Fruit fly (Drosophila melanogaster) whole organism, wandering third instar larva: ENCODE results near the gene CG11693.

Experiments used
- Abd-B ChIP-seq: fragments of >200 bp; optimal IDR thresholded peaks from 2 replicates; lab custom pipeline; 2017; ENCODE audit warnings: missing biosample characterization, missing genetic modification characterization
- CG32264 ChIP-seq: fragments of 200-800 bp; sonication (Bioruptor generic); optimal IDR thresholded peaks from 2 replicates; lab custom pipeline; 2016; ENCODE audit warnings: missing biosample characterization, missing genetic modification characterization
- CG9705 ChIP-seq: fragments of 200-800 bp; sonication (Bioruptor generic); optimal IDR thresholded peaks from 2 replicates; lab custom pipeline; 2018; ENCODE audit warnings: missing biosample characterization, mild to moderate bottlenecking, missing genetic modification characterization
- CrebA ChIP-seq: fragments of 200-800 bp; sonication (Bioruptor generic); optimal IDR thresholded peaks from 2 replicates; lab custom pipeline; 2016; ENCODE audit warnings: missing biosample characterization, mild to moderate bottlenecking, missing genetic modification characterization, borderline replicate concordance
- Dfd ChIP-seq: fragments of >200 bp; optimal IDR thresholded peaks from 2 replicates; lab custom pipeline; 2017; ENCODE audit warnings: missing biosample characterization, missing genetic modification characterization
- Dif ChIP-seq: fragments of 200-275, 200-300 bp; sonication (Bioruptor generic); optimal IDR thresholded peaks from 2 replicates; lab custom pipeline; 2018; ENCODE audit warnings: missing biosample characterization, missing genetic modification characterization; ENCODE audit not compliant: partially characterized antibody
- GATAd ChIP-seq: sonication (Bioruptor generic); optimal IDR thresholded peaks from 2 replicates; lab custom pipeline; 2016; ENCODE audit warnings: missing biosample characterization, missing genetic modification characterization
- HLH106 ChIP-seq: fragments of 200-800 bp; optimal IDR thresholded peaks from 3 replicates; lab custom pipeline; 2019; ENCODE audit warnings: missing biosample characterization, mild to moderate bottlenecking, missing genetic modification characterization, moderate library complexity
- Hnf4 ChIP-seq: fragments of 200-800 bp; sonication (Bioruptor generic); optimal IDR thresholded peaks from 2 replicates; lab custom pipeline; 2016; ENCODE audit warnings: missing biosample characterization, mild to moderate bottlenecking, missing genetic modification characterization
- Hr78 ChIP-seq: fragments of >200 bp; optimal IDR thresholded peaks from 2 replicates; lab custom pipeline; 2017; ENCODE audit warnings: missing biosample characterization, missing genetic modification characterization
- Hr83 ChIP-seq: fragments of 200-300 bp; sonication (Bioruptor generic); optimal IDR thresholded peaks from 2 replicates; lab custom pipeline; 2016; ENCODE audit warnings: missing biosample characterization, mild to moderate bottlenecking, missing genetic modification characterization, moderate library complexity; ENCODE audit not compliant: poor library complexity, severe bottlenecking
- Jra ChIP-seq: sonication (Bioruptor generic); optimal IDR thresholded peaks from 2 replicates; lab custom pipeline; 2016; ENCODE audit warnings: missing biosample characterization, missing genetic modification characterization
- Mio ChIP-seq: sonication (Bioruptor generic); optimal IDR thresholded peaks from 2 replicates; lab custom pipeline; 2016; ENCODE audit warnings: missing biosample characterization, missing genetic modification characterization
- Myc ChIP-seq: fragments of >200 bp; optimal IDR thresholded peaks from 2 replicates; lab custom pipeline; 2017
- N ChIP-seq: fragments of >200 bp; optimal IDR thresholded peaks from 2 replicates; lab custom pipeline; 2018; ENCODE audit warnings: missing biosample characterization, missing external identifiers, missing genetic modification characterization
- OdsH ChIP-seq: fragments of 200-800 bp; sonication (Bioruptor generic); optimal IDR thresholded peaks from 2 replicates; lab custom pipeline; 2016; ENCODE audit warnings: missing biosample characterization, mild to moderate bottlenecking, missing genetic modification characterization
- Rel ChIP-seq, 2 experiments: fragments of 200-800 bp; sonication (Bioruptor generic) in 1 of 2; optimal IDR thresholded peaks; 2 replicates in 1 of 2; 3 replicates in 1 of 2; lab custom pipeline; 2016 to 2019; ENCODE audit warnings: mild to moderate bottlenecking in 2 of 2, missing biosample characterization in 2 of 2, missing genetic modification characterization in 2 of 2, moderate library complexity in 1 of 2
- Sp1 ChIP-seq: fragments of 200-800 bp; sonication (Bioruptor generic); optimal IDR thresholded peaks from 3 replicates; lab custom pipeline; 2019; ENCODE audit warnings: missing biosample characterization, mild to moderate bottlenecking, missing genetic modification characterization, moderate library complexity
- Vsx2 ChIP-seq: fragments of 200-300, 225-300 bp; sonication (Bioruptor generic); optimal IDR thresholded peaks from 2 replicates; lab custom pipeline; 2018; ENCODE audit warnings: missing biosample characterization, missing genetic modification characterization; ENCODE audit not compliant: partially characterized antibody
- br ChIP-seq: fragments of 200-800 bp; sonication (Bioruptor generic); optimal IDR thresholded peaks from 2 replicates; lab custom pipeline; 2016; ENCODE audit warnings: missing biosample characterization, missing genetic modification characterization
- brk ChIP-seq: fragments of 200-800 bp; sonication (Bioruptor generic); optimal IDR thresholded peaks from 2 replicates; lab custom pipeline; 2016; ENCODE audit warnings: missing biosample characterization, mild to moderate bottlenecking, missing genetic modification characterization
- dl ChIP-seq, 2 experiments: fragments of 175-275, 200-275 bp in 1 of 2; fragments of 200-275 bp in 1 of 2; sonication (Bioruptor generic); optimal IDR thresholded peaks; lab custom pipeline; 2018; ENCODE audit warnings: mild to moderate bottlenecking in 2 of 2, missing biosample characterization in 2 of 2, missing genetic modification characterization in 2 of 2, moderate library complexity in 2 of 2; ENCODE audit not compliant: partially characterized antibody in 2 of 2, insufficient read depth in 1 of 2
- dmrt93B ChIP-seq: fragments of 200-800 bp; sonication (Bioruptor generic); optimal IDR thresholded peaks from 2 replicates; lab custom pipeline; 2018; ENCODE audit warnings: missing biosample characterization, mild to moderate bottlenecking, missing genetic modification characterization
- dsf ChIP-seq: sonication (Bioruptor generic); optimal IDR thresholded peaks from 2 replicates; lab custom pipeline; 2016; ENCODE audit warnings: missing biosample characterization, missing genetic modification characterization, borderline replicate concordance
- ey ChIP-seq: fragments of 200-800 bp; sonication (Bioruptor generic); optimal IDR thresholded peaks from 2 replicates; lab custom pipeline; 2016; ENCODE audit warnings: missing biosample characterization, missing genetic modification characterization
- foxo ChIP-seq, 2 experiments: fragments of 200-800 bp; sonication (Bioruptor generic); optimal IDR thresholded peaks; 2 replicates in 1 of 2; 3 replicates in 1 of 2; lab custom pipeline; 2016 to 2017; ENCODE audit warnings: missing biosample characterization in 2 of 2, missing genetic modification characterization in 2 of 2
- fru ChIP-seq: fragments of 200-800 bp; sonication (Bioruptor generic); optimal IDR thresholded peaks from 3 replicates; lab custom pipeline; 2016; ENCODE audit warnings: missing biosample characterization, mild to moderate bottlenecking, missing genetic modification characterization
- h ChIP-seq: fragments of 200-800 bp; sonication (Bioruptor generic); optimal IDR thresholded peaks from 3 replicates; lab custom pipeline; 2016; ENCODE audit warnings: missing biosample characterization, mild to moderate bottlenecking, missing genetic modification characterization
- jim ChIP-seq: fragments of 175-275, 200-325 bp; sonication (Bioruptor generic); optimal IDR thresholded peaks from 2 replicates; lab custom pipeline; 2016; ENCODE audit warnings: missing biosample characterization, mild to moderate bottlenecking, missing genetic modification characterization
- lola ChIP-seq: fragments of >200 bp; optimal IDR thresholded peaks from 2 replicates; lab custom pipeline; 2017; ENCODE audit warnings: missing biosample characterization, missing genetic modification characterization
- pan ChIP-seq: fragments of >200 bp; optimal IDR thresholded peaks from 2 replicates; lab custom pipeline; 2017
- psq ChIP-seq: fragments of 200-800 bp; sonication (Bioruptor generic); optimal IDR thresholded peaks from 3 replicates; lab custom pipeline; 2017; ENCODE audit warnings: missing biosample characterization, mild to moderate bottlenecking, missing genetic modification characterization, moderate library complexity
- rgr ChIP-seq: fragments of 200-800 bp; sonication (Bioruptor generic); optimal IDR thresholded peaks from 3 replicates; lab custom pipeline; 2016; ENCODE audit warnings: missing biosample characterization, mild to moderate bottlenecking, missing genetic modification characterization
- sage ChIP-seq: fragments of 200-800 bp; sonication (Bioruptor generic); optimal IDR thresholded peaks from 2 replicates; lab custom pipeline; 2016; ENCODE audit warnings: missing biosample characterization, mild to moderate bottlenecking, missing genetic modification characterization
- sv ChIP-seq: fragments of 200-800 bp; sonication (Bioruptor generic); optimal IDR thresholded peaks from 3 replicates; lab custom pipeline; 2016; ENCODE audit warnings: missing biosample characterization, missing genetic modification characterization
- tai ChIP-seq: sonication (Bioruptor generic); optimal IDR thresholded peaks from 2 replicates; lab custom pipeline; 2016; ENCODE audit warnings: missing biosample characterization, missing genetic modification characterization
- usp ChIP-seq: fragments of >200 bp; optimal IDR thresholded peaks from 2 replicates; lab custom pipeline; 2017; ENCODE audit warnings: missing biosample characterization, missing genetic modification characterization
- woc ChIP-seq: sonication (Bioruptor generic); optimal IDR thresholded peaks from 2 replicates; lab custom pipeline; 2016; ENCODE audit warnings: missing biosample characterization, mild to moderate bottlenecking, missing genetic modification characterization

CG11693 gene

dm6 chr3R:8279970-8280369, 30.6 kb downstream of the CG11693 start:
- TF ChIP-seq jim (GFP tag; lab: Kevin White, UChicago), result no peak
- peak; percentile 43 for TF ChIP-seq HLH106
- TF ChIP-seq Sp1, result peak; percentile 19
- peak; percentile 20 for TF ChIP-seq Dif (GFP tag; lab: Kevin White, UChicago)
- TF ChIP-seq Rel (GFP tag; optimal IDR thresholded peaks at IDR 0.05; lab: Kevin White, UChicago), result no peak
- TF ChIP-seq Rel (tag; optimal IDR thresholded peaks at IDR 0.05; lab: Kevin White, UChicago), result peak; percentile 38
- TF ChIP-seq Hr83 (GFP tag; lab: Kevin White, UChicago), result no peak
- no peak for TF ChIP-seq lola (GFP tag; lab: Kevin White, UChicago)
- peak in 1 of 2 experiments; percentile 22 for TF ChIP-seq foxo (GFP tag; optimal IDR thresholded peaks at IDR 0.05; lab: Kevin White, UChicago)
- no peak for TF ChIP-seq dsf (GFP tag; lab: Kevin White, UChicago)

DNA sequence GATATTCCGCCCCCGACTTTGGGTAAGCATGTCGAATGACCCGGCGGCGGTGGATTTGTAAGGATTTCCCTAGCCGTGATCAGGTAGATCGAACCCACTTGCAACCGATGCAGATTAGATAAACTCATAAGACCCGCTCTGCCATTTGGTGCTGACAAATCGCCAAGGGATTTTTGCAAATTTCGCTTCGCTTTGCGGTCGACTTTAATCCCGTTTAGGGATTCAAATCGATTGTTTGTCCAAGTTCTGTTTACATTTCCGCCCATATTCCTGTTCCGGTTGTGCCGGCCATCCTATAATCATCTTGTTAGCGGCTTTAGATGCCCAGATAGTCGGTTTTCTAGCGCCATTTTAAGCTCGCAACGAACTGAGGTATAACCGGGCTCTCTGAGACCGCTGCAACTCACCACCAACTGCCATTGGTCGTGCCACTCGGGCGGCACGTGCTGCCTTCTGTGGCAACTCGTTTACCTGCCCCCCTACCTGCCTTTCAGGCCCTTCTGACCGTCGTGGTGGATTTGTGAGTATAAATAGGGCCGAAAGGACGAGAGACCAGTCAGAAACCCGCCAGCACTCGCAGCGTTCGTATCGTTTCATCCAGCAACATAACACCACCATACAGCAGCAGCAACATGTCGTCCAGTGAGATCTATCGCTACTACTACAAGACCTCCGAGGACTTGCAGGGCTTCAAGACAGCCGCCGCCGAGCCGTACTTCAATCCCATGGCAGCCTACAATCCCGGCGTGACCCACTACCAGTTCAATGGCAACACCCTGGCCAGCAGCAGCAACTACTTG, 32.9 kb downstream of the CG11693 start, which contains the start of gene ato:
Gene ato, plus strand, starts transcription at position 559 of the 800 bp plus-strand sequence.
- TF ChIP-seq Vsx2 (GFP tag; lab: Kevin White, UChicago), result peak; percentile 60
- no peak for TF ChIP-seq pan

- TF ChIP-seq ey (no peak), Myc (lab: Kevin White, UChicago) (no peak), psq (no peak), tai (GFP tag; lab: Kevin White, UChicago) (no peak), brk (GFP tag; lab: Kevin White, UChicago) (no peak), OdsH (GFP tag; lab: Kevin White, UChicago) (no peak), CrebA (GFP tag; lab: Kevin White, UChicago) (no peak), Sp1 (no peak), CG32264 (GFP tag; lab: Kevin White, UChicago) (no peak), Hr78 (GFP tag; lab: Kevin White, UChicago) (no peak), h (GFP tag; lab: Kevin White, UChicago) (no peak), dsf (GFP tag; lab: Kevin White, UChicago) (no peak), Mio (GFP tag; lab: Kevin White, UChicago) (no peak)
These were observed 35.5 kb downstream of the CG11693 start for dm6 chr3R:8275031-8275430.

dm6 chr3R:8272573-8273165, 37.9 kb downstream of the CG11693 start:
- TF ChIP-seq Hnf4, result no peak
- TF ChIP-seq HLH106, result peak; percentile 62
- no peak for TF ChIP-seq dl (GFP tag; optimal IDR thresholded peaks at IDR 0.05; lab: Kevin White, UChicago; ENCODE audit: insufficient read depth in 1 of 2, partially characterized antibody in 2 of 2)
- no peak for TF ChIP-seq Myc (lab: Kevin White, UChicago)
- no peak for TF ChIP-seq Vsx2 (GFP tag; lab: Kevin White, UChicago)
- no peak for TF ChIP-seq Hr83 (GFP tag; lab: Kevin White, UChicago)
- TF ChIP-seq OdsH (GFP tag; lab: Kevin White, UChicago), result peak; percentile 60
- TF ChIP-seq br (GFP tag; lab: Kevin White, UChicago), result peak; percentile 71
- TF ChIP-seq fru, result peak; percentile 70
- TF ChIP-seq psq, result peak; percentile 56
- TF ChIP-seq usp (GFP tag; lab: Kevin White, UChicago), result no peak
- no peak for TF ChIP-seq dsf (GFP tag; lab: Kevin White, UChicago)
- no peak for TF ChIP-seq lola (GFP tag; lab: Kevin White, UChicago)
- TF ChIP-seq Abd-B (GFP tag; lab: Kevin White, UChicago), result no peak
- no peak for TF ChIP-seq sage (GFP tag; lab: Kevin White, UChicago)
- no peak for TF ChIP-seq Jra
- TF ChIP-seq GATAd (GFP tag; lab: Kevin White, UChicago), result no peak
- TF ChIP-seq ey, result peak; percentile 65
- TF ChIP-seq CG9705, result no peak
- TF ChIP-seq foxo (GFP tag; optimal IDR thresholded peaks at IDR 0.05; lab: Kevin White, UChicago), result peak in 1 of 2 experiments; percentile 69
- TF ChIP-seq rgr (GFP tag; lab: Kevin White, UChicago), result peak; percentile 63
- no peak for TF ChIP-seq N (GFP tag; lab: Kevin White, UChicago)
- TF ChIP-seq h (GFP tag; lab: Kevin White, UChicago), result peak; percentile 79
- peak; percentile 10 for TF ChIP-seq Sp1
- TF ChIP-seq Dfd (GFP tag; lab: Kevin White, UChicago), result no peak
- no peak for TF ChIP-seq CG32264 (GFP tag; lab: Kevin White, UChicago)
- TF ChIP-seq pan, result no peak
- TF ChIP-seq tai (GFP tag; lab: Kevin White, UChicago), result no peak
- TF ChIP-seq Rel (GFP tag; optimal IDR thresholded peaks at IDR 0.05; lab: Kevin White, UChicago), result no peak
- peak; percentile 23 for TF ChIP-seq Rel (tag; optimal IDR thresholded peaks at IDR 0.05; lab: Kevin White, UChicago)
- no peak for TF ChIP-seq brk (GFP tag; lab: Kevin White, UChicago)
- TF ChIP-seq jim (GFP tag; lab: Kevin White, UChicago), result no peak
- no peak for TF ChIP-seq dmrt93B (GFP tag; lab: Kevin White, UChicago)
- no peak for TF ChIP-seq sv
- no peak for TF ChIP-seq woc (GFP tag; lab: Kevin White, UChicago)
- no peak for TF ChIP-seq Mio (GFP tag; lab: Kevin White, UChicago)
